Worm (Caenorhabditis elegans) whole organism, L3 larva: ENCODE results near the gene F29B9.12.

ENCODE experiments used
- R02D3.7 ChIP-seq: fragments of 150-350 bp; optimal IDR thresholded peaks from 2 replicates; lab custom pipeline; 2014; ENCODE audit warnings: missing biosample characterization, missing genetic modification characterization
- ama-1 ChIP-seq: fragments of 150-350 bp; optimal IDR thresholded peaks from 2 replicates; lab custom pipeline; 2018
- ceh-16 ChIP-seq: sonication (generic microtip); optimal IDR thresholded peaks from 2 replicates; lab custom pipeline; 2017; ENCODE audit warnings: missing biosample characterization, missing genetic modification characterization
- ceh-28 ChIP-seq: fragments of 150-350 bp; optimal IDR thresholded peaks from 2 replicates; lab custom pipeline; 2014; ENCODE audit warnings: missing biosample characterization, missing genetic modification reagents, missing genetic modification characterization
- daf-12 ChIP-seq: fragments of 150-350 bp; optimal IDR thresholded peaks from 2 replicates; lab custom pipeline; 2014; ENCODE audit warnings: missing biosample characterization, missing genetic modification reagents, missing genetic modification characterization
- egl-5 ChIP-seq: fragments of 150-350 bp; optimal IDR thresholded peaks from 2 replicates; lab custom pipeline; 2017; ENCODE audit warnings: missing biosample characterization, missing genetic modification reagents, missing genetic modification characterization, inconsistent platforms
- elt-2 ChIP-seq: sonication (generic microtip); optimal IDR thresholded peaks from 2 replicates; lab custom pipeline; 2016; ENCODE audit warnings: missing genetic modification reagents, mild to moderate bottlenecking, missing genetic modification characterization, missing compliant biosample characterization
- eor-1 ChIP-seq, 2 experiments: fragments of 150-350 bp; optimal IDR thresholded peaks; 2 replicates each; lab custom pipeline; 2014 to 2018; ENCODE audit warnings: missing biosample characterization in 2 of 2, missing genetic modification characterization in 2 of 2
- fkh-10 ChIP-seq: sonication (generic microtip); optimal IDR thresholded peaks from 2 replicates; lab custom pipeline; 2017; ENCODE audit warnings: missing biosample characterization, missing genetic modification reagents, missing genetic modification characterization
- fkh-2 ChIP-seq: fragments of 150-350 bp; optimal IDR thresholded peaks from 2 replicates; lab custom pipeline; 2014; ENCODE audit warnings: missing biosample characterization, missing genetic modification reagents, missing genetic modification characterization
- fos-1 ChIP-seq: fragments of 150-350 bp; optimal IDR thresholded peaks from 2 replicates; lab custom pipeline; 2014; ENCODE audit warnings: missing biosample characterization, missing genetic modification characterization
- hmg-11 ChIP-seq: sonication (generic microtip); optimal IDR thresholded peaks from 2 replicates; lab custom pipeline; 2016; ENCODE audit warnings: missing genetic modification characterization, missing compliant biosample characterization
- lin-39 ChIP-seq: fragments of 150-350 bp; optimal IDR thresholded peaks from 2 replicates; lab custom pipeline; 2018; ENCODE audit warnings: missing biosample characterization, missing genetic modification reagents, missing genetic modification characterization
- lsy-12 ChIP-seq: sonication (generic microtip); optimal IDR thresholded peaks from 2 replicates; lab custom pipeline; 2016; ENCODE audit warnings: mild to moderate bottlenecking, missing genetic modification characterization, missing compliant biosample characterization
- mdl-1 ChIP-seq: fragments of 150-350 bp; optimal IDR thresholded peaks from 2 replicates; lab custom pipeline; 2014; ENCODE audit warnings: missing biosample characterization, missing genetic modification characterization
- mml-1 ChIP-seq: fragments of 150-350 bp; sonication (generic microtip); optimal IDR thresholded peaks from 3 replicates; lab custom pipeline; 2014; ENCODE audit warnings: missing biosample characterization, missing genetic modification characterization
- nfya-1 ChIP-seq: sonication (generic microtip); optimal IDR thresholded peaks from 2 replicates; lab custom pipeline; 2017; ENCODE audit warnings: missing genetic modification characterization, mild to moderate bottlenecking, missing compliant biosample characterization, antibody characterized with exemption, moderate library complexity; ENCODE audit not compliant: insufficient read depth
- nhr-11 ChIP-seq: fragments of 150-350 bp; optimal IDR thresholded peaks from 2 replicates; lab custom pipeline; 2014; ENCODE audit warnings: missing biosample characterization, missing genetic modification characterization
- nhr-12 ChIP-seq: fragments of 150-350 bp; optimal IDR thresholded peaks from 2 replicates; lab custom pipeline; 2014; ENCODE audit warnings: missing biosample characterization, missing genetic modification characterization
- nhr-23 ChIP-seq: fragments of 150-350 bp; optimal IDR thresholded peaks from 2 replicates; lab custom pipeline; 2014; ENCODE audit warnings: missing biosample characterization, missing genetic modification reagents, missing genetic modification characterization
- nhr-237 ChIP-seq: fragments of 150-350 bp; optimal IDR thresholded peaks from 2 replicates; lab custom pipeline; 2014; ENCODE audit warnings: missing biosample characterization, missing genetic modification characterization
- nhr-25 ChIP-seq: sonication (generic microtip); optimal IDR thresholded peaks from 2 replicates; lab custom pipeline; 2017; ENCODE audit warnings: missing biosample characterization, missing genetic modification characterization
- nhr-28 ChIP-seq: fragments of 150-350 bp; optimal IDR thresholded peaks from 2 replicates; lab custom pipeline; 2014; ENCODE audit warnings: missing biosample characterization, missing genetic modification characterization
- nhr-43 ChIP-seq: sonication (generic microtip); optimal IDR thresholded peaks from 2 replicates; lab custom pipeline; 2016; ENCODE audit warnings: mild to moderate bottlenecking, missing genetic modification characterization, missing compliant biosample characterization; ENCODE audit not compliant: poor library complexity, severe bottlenecking
- nhr-67 ChIP-seq: fragments of 150-350 bp; optimal IDR thresholded peaks from 2 replicates; lab custom pipeline; 2014; ENCODE audit warnings: missing biosample characterization, missing genetic modification characterization
- nhr-76 ChIP-seq: fragments of 150-350 bp; sonication (generic microtip); optimal IDR thresholded peaks from 5 replicates; lab custom pipeline; 2014; ENCODE audit warnings: missing biosample characterization, missing genetic modification characterization
- nhr-77 ChIP-seq: fragments of 150-350 bp; optimal IDR thresholded peaks from 2 replicates; lab custom pipeline; 2014; ENCODE audit warnings: missing biosample characterization, missing genetic modification characterization
- pha-4 ChIP-seq: fragments of 150-350 bp; optimal IDR thresholded peaks from 2 replicates; lab custom pipeline; 2014; ENCODE audit warnings: missing biosample characterization, missing genetic modification reagents, missing genetic modification characterization
- pqm-1 ChIP-seq: fragments of 150-350 bp; optimal IDR thresholded peaks from 2 replicates; lab custom pipeline; 2017; ENCODE audit warnings: missing biosample characterization, missing genetic modification characterization, inconsistent platforms
- sea-2 ChIP-seq: fragments of 150-350 bp; sonication (generic microtip); optimal IDR thresholded peaks from 4 replicates; lab custom pipeline; 2014; ENCODE audit warnings: missing biosample characterization, missing genetic modification reagents, missing genetic modification characterization
- skn-1 ChIP-seq: fragments of 150-350 bp; optimal IDR thresholded peaks from 2 replicates; lab custom pipeline; 2014; ENCODE audit warnings: missing biosample characterization, missing genetic modification characterization
- snpc-4 ChIP-seq: fragments of 150-350 bp; optimal IDR thresholded peaks from 2 replicates; lab custom pipeline; 2014; ENCODE audit warnings: missing biosample characterization, missing genetic modification characterization
- tbx-2 ChIP-seq: sonication (generic microtip); optimal IDR thresholded peaks from 2 replicates; lab custom pipeline; 2016; ENCODE audit warnings: mild to moderate bottlenecking, missing genetic modification characterization, missing compliant biosample characterization
- unc-39 ChIP-seq: sonication (generic microtip); optimal IDR thresholded peaks from 4 replicates; lab custom pipeline; 2017; ENCODE audit warnings: missing biosample characterization, missing genetic modification characterization
- unc-62 ChIP-seq: fragments of 150-350 bp; sonication (generic microtip); optimal IDR thresholded peaks from 4 replicates; lab custom pipeline; 2014; ENCODE audit warnings: missing biosample characterization, missing genetic modification reagents, missing genetic modification characterization
- ztf-11 ChIP-seq: fragments of 150-350 bp; optimal IDR thresholded peaks from 2 replicates; lab custom pipeline; 2014; ENCODE audit warnings: missing biosample characterization, missing genetic modification characterization
- ztf-4 ChIP-seq: fragments of 150-350 bp; optimal IDR thresholded peaks from 2 replicates; lab custom pipeline; 2014; ENCODE audit warnings: missing biosample characterization, missing genetic modification characterization

F29B9.12 gene

ce11 chrIV:4639352-4639751 lies 30.0 kb upstream of the F29B9.12 start:
- TF ChIP-seq elt-2 (tag; lab: Kevin White, UChicago) (no peak), ceh-16 (tag; lab: Kevin White, UChicago) (no peak), pqm-1 (tag; lab: Kevin White, UChicago) (no peak), ama-1 (no peak), mdl-1 (no peak), fkh-2 (tag; lab: Kevin White, UChicago) (no peak), nhr-67 (no peak), eor-1 (tag; optimal IDR thresholded peaks at IDR 0.05; lab: Kevin White, UChicago) (no peak), nhr-23 (tag; lab: Kevin White, UChicago) (no peak), daf-12 (tag; lab: Kevin White, UChicago) (no peak), nhr-25 (tag; lab: Kevin White, UChicago) (no peak), R02D3.7 (tag; lab: Kevin White, UChicago) (no peak), ztf-11 (tag; lab: Kevin White, UChicago) (no peak), nhr-76 (no peak), unc-39 (tag; lab: Kevin White, UChicago) (no peak), skn-1 (tag; lab: Kevin White, UChicago) (no peak), pha-4 (tag; lab: Kevin White, UChicago) (no peak), nhr-43 (tag; lab: Kevin White, UChicago) (no peak), mml-1 (tag; lab: Kevin White, UChicago) (no peak)

ce11 chrIV:4640941-4641340 lies 28.4 kb upstream of the F29B9.12 start:
- TF ChIP-seq nhr-77 (no peak), nhr-67 (no peak), nhr-43 (tag; lab: Kevin White, UChicago) (peak; percentile 15), pha-4 (tag; lab: Kevin White, UChicago) (no peak), eor-1 (tag; optimal IDR thresholded peaks at IDR 0.05; lab: Kevin White, UChicago) (no peak), pqm-1 (tag; lab: Kevin White, UChicago) (no peak), nhr-25 (tag; lab: Kevin White, UChicago) (peak; percentile 77)

- TF ChIP-seq ama-1 (no peak), nhr-25 (tag; lab: Kevin White, UChicago) (peak; percentile 30)
Observed at ce11 chrIV:4643577-4643976, 25.8 kb upstream of the F29B9.12 start.

- TF ChIP-seq eor-1 (tag; optimal IDR thresholded peaks at IDR 0.05; lab: Kevin White, UChicago) = no peak
- TF ChIP-seq egl-5 (tag; lab: Kevin White, UChicago) = no peak
- no peak for TF ChIP-seq tbx-2 (tag; lab: Kevin White, UChicago)
- TF ChIP-seq mml-1 (tag; lab: Kevin White, UChicago) = no peak
- TF ChIP-seq ceh-28 (tag; lab: Kevin White, UChicago) = no peak
- no peak for TF ChIP-seq R02D3.7 (tag; lab: Kevin White, UChicago)
- TF ChIP-seq nhr-25 (tag; lab: Kevin White, UChicago) = no peak
- TF ChIP-seq snpc-4 = no peak
- TF ChIP-seq lsy-12 = no peak
- TF ChIP-seq mdl-1 = no peak
- no peak for TF ChIP-seq nhr-67
Observed at ce11 chrIV:4645243-4645642, 24.1 kb upstream of the F29B9.12 start.

- TF ChIP-seq unc-62 (GFP tag; lab: Kevin White, UChicago) (no peak), mdl-1 (no peak), nhr-76 (no peak), nhr-12 (no peak), sea-2 (GFP tag; lab: Kevin White, UChicago) (no peak), fkh-2 (tag; lab: Kevin White, UChicago) (no peak), nfya-1 (tag; lab: Kevin White, UChicago) (no peak), lsy-12 (no peak), fos-1 (tag; lab: Kevin White, UChicago) (no peak), nhr-237 (tag; lab: Kevin White, UChicago) (no peak), skn-1 (tag; lab: Kevin White, UChicago) (no peak)
Observed at ce11 chrIV:4647385-4647784, 22.0 kb upstream of the F29B9.12 start, which contains the start of gene F29B9.8. Gene F29B9.8 (plus strand): TSS chrIV:4647685.

- TF ChIP-seq fkh-10 (GFP tag; lab: Kevin White, UChicago) (no peak), skn-1 (tag; lab: Kevin White, UChicago) (no peak), nhr-25 (tag; lab: Kevin White, UChicago) (no peak), nhr-28 (tag; lab: Kevin White, UChicago) (no peak), lsy-12 (no peak), hmg-11 (tag; lab: Kevin White, UChicago) (no peak), mml-1 (tag; lab: Kevin White, UChicago) (no peak), lin-39 (no peak), ztf-4 (tag; lab: Kevin White, UChicago) (no peak), nhr-11 (tag; lab: Kevin White, UChicago) (no peak), ceh-28 (tag; lab: Kevin White, UChicago) (no peak)
- TF ChIP-seq, all 47 proteins: peak for 0
Observed at ce11 chrIV:4649460-4649859, 19.9 kb upstream of the F29B9.12 start, which contains the start of gene F29B9.7. Gene F29B9.7 (plus strand): TSS chrIV:4649760.
